Worm (Caenorhabditis elegans): ENCODE results near the gene K05F1.10.

DNA sequence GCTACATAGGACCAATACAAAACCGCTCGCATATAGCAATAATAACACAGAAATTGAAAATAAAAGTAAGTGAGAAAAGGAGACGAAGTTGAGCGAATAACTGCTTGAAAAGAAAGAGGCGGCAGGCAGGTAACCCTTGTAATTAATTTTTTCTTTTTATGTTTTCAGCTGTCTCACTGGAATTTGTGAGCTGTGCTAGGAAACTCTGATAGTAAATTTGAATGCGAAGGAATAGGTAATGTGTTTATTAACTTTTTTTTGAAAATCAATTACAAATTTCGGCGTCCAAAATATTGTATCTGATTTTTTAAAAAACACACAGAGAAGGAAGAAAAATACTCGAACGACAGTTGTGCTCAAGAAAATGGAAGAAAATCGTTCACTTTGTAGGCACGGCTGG lies 46.7 kb upstream of the K05F1.10 start, which contains the start of gene H41C03.2:
- no peak for TF ChIP-seq C38D4.7 (GFP tag; optimal IDR thresholded peaks at IDR 0.05)
- TF ChIP-seq nhr-11 (tag; optimal IDR thresholded peaks at IDR 0.05) = no peak
- TF ChIP-seq ttx-3 (tag; optimal IDR thresholded peaks at IDR 0.05) = no peak
- TF ChIP-seq unc-86 (tag; optimal IDR thresholded peaks at IDR 0.05) = no peak
- TF ChIP-seq dmd-4 (tag; optimal IDR thresholded peaks at IDR 0.05; ENCODE audit: borderline replicate concordance) = no peak
- TF ChIP-seq ama-1 (optimal IDR thresholded peaks at IDR 0.05) = no peak
